Fruit fly (Drosophila melanogaster) whole organism, prepupa: Measurements from ENCODE around the gene opm.

Experiments used
- CG10631 ChIP-seq: fragments of 200-800 bp; sonication (Bioruptor generic); optimal IDR thresholded peaks from 2 replicates; lab custom pipeline; 2016; ENCODE audit warnings: missing biosample characterization, missing genetic modification characterization
- CG10669 ChIP-seq: fragments of 200-800 bp; sonication (Bioruptor generic); optimal IDR thresholded peaks from 3 replicates; lab custom pipeline; 2018; ENCODE audit warnings: missing biosample characterization, mild to moderate bottlenecking, missing genetic modification characterization, moderate library complexity
- CG11294 ChIP-seq: fragments of 200-800 bp; sonication (Bioruptor generic); IDR thresholded peaks from 2 replicates; pipeline ENCODE4 v1.3.6; 2022; ENCODE audit warnings: missing biosample characterization, missing genetic modification characterization
- CG11902 ChIP-seq: fragments of 200-800 bp; sonication (Bioruptor generic); optimal IDR thresholded peaks from 3 replicates; lab custom pipeline; 2016; ENCODE audit warnings: missing biosample characterization, missing genetic modification characterization
- CG15336 ChIP-seq: fragments of 200-800 bp; sonication (Bioruptor generic); IDR thresholded peaks from 2 replicates; pipeline ENCODE4 v1.3.6; 2022; ENCODE audit warnings: missing biosample characterization, missing genetic modification characterization
- CG1621 ChIP-seq: fragments of 200-800 bp; sonication (Bioruptor generic); optimal IDR thresholded peaks from 3 replicates; lab custom pipeline; 2018; ENCODE audit warnings: missing biosample characterization, mild to moderate bottlenecking, missing genetic modification characterization
- CG16779 ChIP-seq: fragments of 200-800 bp; sonication (Bioruptor generic); optimal IDR thresholded peaks from 3 replicates; lab custom pipeline; 2017; ENCODE audit warnings: missing biosample characterization, mild to moderate bottlenecking, missing genetic modification characterization
- CG3032 ChIP-seq: fragments of 200-800 bp; optimal IDR thresholded peaks from 2 replicates; lab custom pipeline; 2019; ENCODE audit warnings: missing biosample characterization, mild to moderate bottlenecking, missing genetic modification characterization, moderate library complexity
- CG31627 ChIP-seq: fragments of 200-800 bp; sonication (Bioruptor generic); optimal IDR thresholded peaks from 3 replicates; lab custom pipeline; 2016; ENCODE audit warnings: missing biosample characterization, missing genetic modification characterization
- CG3919 ChIP-seq: fragments of 200-800 bp; sonication (Bioruptor generic); optimal IDR thresholded peaks from 3 replicates; lab custom pipeline; 2016; ENCODE audit warnings: missing biosample characterization, missing genetic modification characterization
- CG6163 ChIP-seq: fragments of 200-800 bp; sonication (Bioruptor generic); IDR thresholded peaks from 3 replicates; pipeline ENCODE4 v1.3.6; 2022; ENCODE audit warnings: missing biosample characterization, missing genetic modification characterization
- CG6276 ChIP-seq: fragments of 200-800 bp; sonication (Bioruptor generic); optimal IDR thresholded peaks from 2 replicates; lab custom pipeline; 2017; ENCODE audit warnings: missing biosample characterization, mild to moderate bottlenecking, missing genetic modification characterization
- CG6808 ChIP-seq: fragments of 200-800 bp; sonication (Bioruptor generic); optimal IDR thresholded peaks from 3 replicates; lab custom pipeline; 2017; ENCODE audit warnings: missing biosample characterization, missing genetic modification characterization, mild to moderate bottlenecking, moderate library complexity, missing genetic modification reagents
- CG6854 ChIP-seq: fragments of 200-800 bp; sonication (Bioruptor generic); optimal IDR thresholded peaks from 2 replicates; lab custom pipeline; 2017; ENCODE audit warnings: missing biosample characterization, mild to moderate bottlenecking, missing genetic modification characterization
- CG7368 ChIP-seq: fragments of 200-800 bp; sonication (Bioruptor generic); optimal IDR thresholded peaks from 3 replicates; lab custom pipeline; 2016; ENCODE audit warnings: missing biosample characterization, missing genetic modification characterization
- CG8119 ChIP-seq: fragments of 200-800 bp; sonication (Bioruptor generic); IDR thresholded peaks from 3 replicates; pipeline ENCODE4 v1.3.6; 2022; ENCODE audit warnings: missing biosample characterization, missing genetic modification characterization
- CG8319 ChIP-seq: fragments of 200-800 bp; sonication (Bioruptor generic); optimal IDR thresholded peaks from 3 replicates; lab custom pipeline; 2016; ENCODE audit warnings: missing biosample characterization, missing genetic modification characterization
- CG8632 ChIP-seq: fragments of 200-800 bp; sonication (Bioruptor generic); optimal IDR thresholded peaks from 3 replicates; lab custom pipeline; 2016; ENCODE audit warnings: missing biosample characterization, missing genetic modification characterization
- CG9139 ChIP-seq: fragments of 200-800 bp; sonication (Bioruptor generic); optimal IDR thresholded peaks from 3 replicates; lab custom pipeline; 2017; ENCODE audit warnings: missing biosample characterization, mild to moderate bottlenecking, missing genetic modification characterization
- Eip78C ChIP-seq: fragments of 200-800 bp; sonication (Bioruptor generic); peaks from one replicate; lab custom pipeline; 2016; ENCODE audit warnings: missing biosample characterization, missing genetic modification characterization
- Ets21C ChIP-seq: fragments of 200-800 bp; sonication (Bioruptor generic); optimal IDR thresholded peaks from 3 replicates; lab custom pipeline; 2016; ENCODE audit warnings: missing biosample characterization, missing genetic modification characterization
- Hr38 ChIP-seq: sonication (Bioruptor generic); optimal IDR thresholded peaks from 2 replicates; lab custom pipeline; 2016; ENCODE audit warnings: missing biosample characterization, missing genetic modification characterization
- Hr39 ChIP-seq: fragments of 200-800 bp; sonication (Bioruptor generic); optimal IDR thresholded peaks from 2 replicates; lab custom pipeline; 2016; ENCODE audit warnings: missing biosample characterization, missing genetic modification characterization
- Lpt ChIP-seq: fragments of 200-800 bp; sonication (Bioruptor generic); optimal IDR thresholded peaks from 3 replicates; lab custom pipeline; 2016; ENCODE audit warnings: missing biosample characterization, missing genetic modification characterization
- Met ChIP-seq: fragments of 200-800 bp; sonication (Bioruptor generic); optimal IDR thresholded peaks from 3 replicates; lab custom pipeline; 2016; ENCODE audit warnings: missing biosample characterization, missing genetic modification characterization
- Smox ChIP-seq: fragments of 200-800 bp; sonication (Bioruptor generic); optimal IDR thresholded peaks from 3 replicates; lab custom pipeline; 2016; ENCODE audit warnings: missing biosample characterization, missing genetic modification characterization
- Sox14 ChIP-seq: fragments of 200-800 bp; sonication (Bioruptor generic); optimal IDR thresholded peaks from 3 replicates; lab custom pipeline; 2016; ENCODE audit warnings: missing biosample characterization, missing genetic modification characterization
- achi ChIP-seq: fragments of 200-800 bp; sonication (Bioruptor generic); optimal IDR thresholded peaks from 3 replicates; lab custom pipeline; 2016; ENCODE audit warnings: missing biosample characterization, missing genetic modification characterization
- acj6 ChIP-seq: fragments of 200-800 bp; sonication (Bioruptor generic); optimal IDR thresholded peaks from 3 replicates; lab custom pipeline; 2016; ENCODE audit warnings: missing biosample characterization, missing genetic modification characterization
- dac ChIP-seq: fragments of 200-800 bp; sonication (Bioruptor generic); optimal IDR thresholded peaks from 2 replicates; lab custom pipeline; 2017; ENCODE audit warnings: missing biosample characterization, mild to moderate bottlenecking, missing genetic modification characterization
- eg ChIP-seq: fragments of 200-800 bp; sonication (Bioruptor generic); IDR thresholded peaks from 3 replicates; pipeline ENCODE4 v1.3.6; 2022; ENCODE audit warnings: missing biosample characterization, missing genetic modification characterization
- fd85E ChIP-seq: fragments of 200-800 bp; sonication (Bioruptor generic); optimal IDR thresholded peaks from 3 replicates; lab custom pipeline; 2016; ENCODE audit warnings: missing biosample characterization, missing genetic modification characterization
- fkh ChIP-seq: fragments of 200-800 bp; sonication (Bioruptor generic); optimal IDR thresholded peaks from 3 replicates; lab custom pipeline; 2017; ENCODE audit warnings: missing biosample characterization, mild to moderate bottlenecking, missing genetic modification characterization, moderate library complexity
- lz ChIP-seq: fragments of 200-800 bp; sonication (Bioruptor generic); optimal IDR thresholded peaks from 3 replicates; lab custom pipeline; 2016; ENCODE audit warnings: missing biosample characterization, missing genetic modification characterization
- salr ChIP-seq, 2 experiments: fragments of 200-800 bp; sonication (Bioruptor generic); optimal IDR thresholded peaks; 3 replicates each; lab custom pipeline; 2016 to 2018; ENCODE audit warnings: missing biosample characterization in 2 of 2, missing genetic modification characterization in 2 of 2, mild to moderate bottlenecking in 1 of 2
- spab ChIP-seq: fragments of 200-800 bp; sonication (Bioruptor generic); optimal IDR thresholded peaks from 2 replicates; lab custom pipeline; 2017; ENCODE audit warnings: missing biosample characterization, mild to moderate bottlenecking, missing genetic modification characterization, missing genetic modification reagents
- ss ChIP-seq, 2 experiments: fragments of 200-800 bp; sonication (Bioruptor generic); optimal IDR thresholded peaks; 2 replicates in 1 of 2; 3 replicates in 1 of 2; lab custom pipeline; 2017 to 2018; ENCODE audit warnings: mild to moderate bottlenecking in 2 of 2, missing biosample characterization in 2 of 2, missing genetic modification characterization in 2 of 2, moderate library complexity in 1 of 2
- svp ChIP-seq: fragments of 200-800 bp; sonication (Bioruptor generic); peaks from one replicate; lab custom pipeline; 2016; ENCODE audit warnings: missing biosample characterization, missing genetic modification characterization
- vri ChIP-seq: fragments of 200-800 bp; sonication (Bioruptor generic); optimal IDR thresholded peaks from 3 replicates; lab custom pipeline; 2016; ENCODE audit warnings: missing biosample characterization, mild to moderate bottlenecking, missing genetic modification characterization

opm gene

dm6 chrX:15079163-15079809 is 13.1 kb upstream of the opm start (continued):
- no peak for TF ChIP-seq fkh (GFP tag; lab: Kevin White, UChicago)
- no peak for TF ChIP-seq CG1621 (tag; lab: Kevin White, UChicago)
- TF ChIP-seq CG9139 (GFP tag; lab: Kevin White, UChicago), result peak; percentile 59
- no peak for TF ChIP-seq CG31627
- TF ChIP-seq CG10669 (GFP tag; lab: Kevin White, UChicago), result peak; percentile 9
- no peak for TF ChIP-seq Hr39
- TF ChIP-seq CG3919, result peak; percentile 10
- TF ChIP-seq dac (GFP tag; lab: Kevin White, UChicago), result no peak
- peak; percentile 82 for TF ChIP-seq svp
- TF ChIP-seq CG6276 (GFP tag; lab: Kevin White, UChicago), result peak; percentile 75
- no peak for TF ChIP-seq Hr38
- TF ChIP-seq fd85E, result no peak
- TF ChIP-seq Lpt (GFP tag; lab: Kevin White, UChicago), result peak; percentile 5
- no peak for TF ChIP-seq achi
- no peak for TF ChIP-seq Ets21C (GFP tag; lab: Kevin White, UChicago)
- peak; percentile 48; the same call in 2 of the 3 replicates for TF ChIP-seq CG6163 (GFP tag; lab: Robert Waterston, UW)
- TF ChIP-seq CG7368, result no peak
- TF ChIP-seq CG6808 (GFP tag; lab: Kevin White, UChicago), result peak; percentile 46
- no peak for TF ChIP-seq CG3032 (tag; lab: Kevin White, UChicago)
- TF ChIP-seq CG8632 (GFP tag; lab: Kevin White, UChicago), result no peak
- TF ChIP-seq vri, result peak; percentile 86
- peak; percentile 32 for TF ChIP-seq spab (GFP tag; lab: Kevin White, UChicago)
- TF ChIP-seq CG8119 (GFP tag; lab: Robert Waterston, UW), result peak; percentile 37; the same call in 1 of the 3 replicates

dm6 chrX:15078394-15078793 is 12.2 kb upstream of the opm start:
- TF ChIP-seq acj6 (no peak), CG8632 (GFP tag; lab: Kevin White, UChicago) (peak; percentile 5), salr (GFP tag; optimal IDR thresholded peaks at IDR 0.05; lab: Kevin White, UChicago) (peak in 1 of 2 experiments; percentile 17), CG8319 (GFP tag; lab: Kevin White, UChicago) (no peak), CG6163 (GFP tag; lab: Robert Waterston, UW) (no peak), fkh (GFP tag; lab: Kevin White, UChicago) (peak; percentile 86), Smox (GFP tag; lab: Kevin White, UChicago) (no peak), CG16779 (tag; lab: Kevin White, UChicago) (no peak), Sox14 (GFP tag; lab: Kevin White, UChicago) (no peak), CG10631 (GFP tag; lab: Kevin White, UChicago) (no peak), Eip78C (GFP tag; lab: Kevin White, UChicago) (peak; percentile 71), CG11294 (GFP tag; lab: Robert Waterston, UW) (no peak), CG6808 (GFP tag; lab: Kevin White, UChicago) (peak; percentile 36), lz (GFP tag; lab: Kevin White, UChicago) (no peak), CG15336 (no peak; the same call in 1 of the 2 replicates), CG10669 (GFP tag; lab: Kevin White, UChicago) (peak; percentile 32), CG1621 (tag; lab: Kevin White, UChicago) (peak; percentile 22), CG9139 (GFP tag; lab: Kevin White, UChicago) (peak; percentile 47), ss (GFP tag; optimal IDR thresholded peaks at IDR 0.05; lab: Kevin White, UChicago) (peak in 1 of 2 experiments; percentile 51), Met (GFP tag; lab: Kevin White, UChicago) (no peak)

dm6 chrX:15077576-15078136 is 11.4 kb upstream of the opm start:
- TF ChIP-seq CG16779 (tag; lab: Kevin White, UChicago) (peak; percentile 21), eg (GFP tag; lab: Robert Waterston, UW) (0 out of 3 replicates have a peak, but pooled peaks have one; percentile 19), CG6808 (GFP tag; lab: Kevin White, UChicago) (peak; percentile 13), CG11902 (no peak), CG6854 (GFP tag; lab: Kevin White, UChicago) (peak; percentile 20), ss (GFP tag; optimal IDR thresholded peaks at IDR 0.05; lab: Kevin White, UChicago) (peak; percentile 33 to 46), CG9139 (GFP tag; lab: Kevin White, UChicago) (no peak), svp (peak; percentile 92), CG6276 (GFP tag; lab: Kevin White, UChicago) (peak; percentile 28), Eip78C (GFP tag; lab: Kevin White, UChicago) (peak; percentile 65), CG10669 (GFP tag; lab: Kevin White, UChicago) (no peak)
